Worm (Caenorhabditis elegans): ENCODE results near the gene K01A6.7.

DNA sequence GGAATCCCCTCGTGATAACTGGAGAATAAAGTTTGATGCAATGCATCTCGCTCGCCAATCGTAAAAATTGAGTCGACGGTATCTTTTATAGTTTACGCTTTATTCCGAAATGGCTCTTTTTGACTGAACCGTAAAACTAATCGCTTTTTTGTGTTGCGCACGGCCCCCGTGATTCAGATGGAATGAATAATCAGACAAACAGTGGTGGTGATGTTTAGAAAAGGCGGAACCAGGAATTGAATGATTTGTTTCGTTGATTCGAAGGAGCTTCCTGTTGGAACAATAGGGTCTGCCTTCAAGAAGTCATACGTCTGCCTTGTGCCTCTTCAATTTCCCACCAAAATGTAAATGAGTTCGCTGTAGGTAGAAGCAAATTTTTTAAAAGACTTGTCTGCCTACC, 16.0 kb upstream of the K01A6.7 start, which contains the start of gene scl-18:
- TF ChIP-seq dpl-1 (GFP tag; optimal IDR thresholded peaks at IDR 0.05) (no peak), nhr-11 (tag; optimal IDR thresholded peaks at IDR 0.05) (no peak)

Measured in whole organism, L1 larva.